Worm (Caenorhabditis elegans) whole organism, L1 larva: ENCODE data around the gene gna-1.

Source experiments
- C04F5.9 ChIP-seq: sonication (generic microtip); optimal IDR thresholded peaks from 2 replicates; lab custom pipeline; 2016; ENCODE audit warnings: missing genetic modification characterization, missing compliant biosample characterization
- C34B4.2 ChIP-seq: sonication (generic microtip); optimal IDR thresholded peaks from 2 replicates; lab custom pipeline; 2017; ENCODE audit warnings: mild to moderate bottlenecking, missing genetic modification characterization, missing compliant biosample characterization
- F16B12.6 ChIP-seq: fragments of 150-350 bp; optimal IDR thresholded peaks from 2 replicates; lab custom pipeline; 2014; ENCODE audit warnings: missing biosample characterization, missing genetic modification characterization
- Y116A8C.19 ChIP-seq: sonication (generic microtip); optimal IDR thresholded peaks from 2 replicates; lab custom pipeline; 2016; ENCODE audit warnings: missing compliant biosample characterization, missing genetic modification characterization, borderline replicate concordance
- aha-1 ChIP-seq: fragments of 150-350 bp; optimal IDR thresholded peaks from 2 replicates; lab custom pipeline; 2014; ENCODE audit warnings: missing biosample characterization, missing genetic modification characterization
- aly-2 ChIP-seq: fragments of 150-350 bp; optimal IDR thresholded peaks from 2 replicates; lab custom pipeline; 2014; ENCODE audit warnings: missing biosample characterization, missing genetic modification characterization
- ama-1 ChIP-seq: fragments of 150-350 bp; optimal IDR thresholded peaks from 2 replicates; lab custom pipeline; 2014
- blmp-1 ChIP-seq: fragments of 150-350 bp; optimal IDR thresholded peaks from 2 replicates; lab custom pipeline; 2014; ENCODE audit warnings: missing biosample characterization, missing genetic modification characterization
- ceh-63 ChIP-seq: fragments of 200-800 bp; sonication (Bioruptor generic); optimal IDR thresholded peaks from 2 replicates; lab custom pipeline; 2018; ENCODE audit warnings: mild to moderate bottlenecking, missing genetic modification characterization, missing compliant biosample characterization
- ceh-82 ChIP-seq, 3 experiments: fragments of 150-350 bp in 1 of 3; sonication (generic microtip) in 2 of 3; optimal IDR thresholded peaks; 2 replicates each; lab custom pipeline; 2014 to 2017; ENCODE audit warnings: missing biosample characterization in 3 of 3, missing genetic modification characterization in 3 of 3
- ceh-88 ChIP-seq: fragments of 200-800 bp; sonication (Bioruptor generic); IDR thresholded peaks from 2 replicates; pipeline ENCODE4 v1.3.6; 2022; ENCODE audit warnings: missing genetic modification characterization, missing compliant biosample characterization
- ceh-90 ChIP-seq: sonication (generic microtip); optimal IDR thresholded peaks from 2 replicates; lab custom pipeline; 2016; ENCODE audit warnings: missing genetic modification characterization, missing compliant biosample characterization
- efl-1 ChIP-seq, 4 experiments: fragments of 150-350 bp; optimal IDR thresholded peaks in 3 of 4; peaks in 1 of 4; 1 replicate in 1 of 4; 2 replicates in 3 of 4; lab custom pipeline; 2014; ENCODE audit warnings: missing biosample characterization in 2 of 4, missing genetic modification characterization in 2 of 4, missing genetic modification reagents in 2 of 4
- efl-3 ChIP-seq: fragments of 200-800 bp; sonication (Bioruptor generic); optimal IDR thresholded peaks from 2 replicates; lab custom pipeline; 2018; ENCODE audit warnings: mild to moderate bottlenecking, missing genetic modification characterization, missing compliant biosample characterization
- elt-3 ChIP-seq, 6 experiments: fragments of 150-350 bp in 1 of 6; sonication (generic microtip); optimal IDR thresholded peaks; 2 replicates each; lab custom pipeline; 2017 to 2018; ENCODE audit warnings: missing biosample characterization in 6 of 6, missing genetic modification characterization in 6 of 6, inconsistent platforms in 1 of 6
- ets-5 ChIP-seq: fragments of 200-800 bp; sonication (Bioruptor generic); IDR thresholded peaks from 2 replicates; pipeline ENCODE4 v1.3.6; 2022; ENCODE audit warnings: missing genetic modification characterization, missing compliant biosample characterization
- fkh-4 ChIP-seq: sonication (generic microtip); optimal IDR thresholded peaks from 2 replicates; lab custom pipeline; 2016; ENCODE audit warnings: missing compliant biosample characterization, missing genetic modification characterization, borderline replicate concordance
- fkh-8 ChIP-seq: sonication (generic microtip); optimal IDR thresholded peaks from 2 replicates; lab custom pipeline; 2016; ENCODE audit warnings: mild to moderate bottlenecking, missing genetic modification characterization, missing compliant biosample characterization
- fos-1 ChIP-seq: fragments of 150-350 bp; optimal IDR thresholded peaks from 2 replicates; lab custom pipeline; 2014; ENCODE audit warnings: missing biosample characterization, missing genetic modification characterization
- grh-1 ChIP-seq: fragments of 200-800 bp; sonication (Bioruptor generic); IDR thresholded peaks from 2 replicates; pipeline ENCODE4 v1.3.6; 2022; ENCODE audit warnings: missing genetic modification reagents, missing genetic modification characterization, missing compliant biosample characterization
- hlh-4 ChIP-seq: sonication (generic microtip); optimal IDR thresholded peaks from 2 replicates; lab custom pipeline; 2016; ENCODE audit warnings: mild to moderate bottlenecking, missing genetic modification characterization, missing compliant biosample characterization
- hpl-2 ChIP-seq: fragments of 150-350 bp; optimal IDR thresholded peaks from 2 replicates; lab custom pipeline; 2014; ENCODE audit warnings: missing biosample characterization, missing genetic modification reagents, missing genetic modification characterization
- irx-1 ChIP-seq: sonication (generic microtip); optimal IDR thresholded peaks from 2 replicates; lab custom pipeline; 2016; ENCODE audit warnings: missing genetic modification characterization, missing compliant biosample characterization
- jun-1 ChIP-seq: fragments of 150-350 bp; optimal IDR thresholded peaks from 2 replicates; lab custom pipeline; 2014; ENCODE audit warnings: missing biosample characterization, missing genetic modification reagents, missing genetic modification characterization
- lin-15B ChIP-seq: fragments of 150-350 bp; sonication (generic microtip); optimal IDR thresholded peaks from 3 replicates; lab custom pipeline; 2014; ENCODE audit warnings: missing biosample characterization, missing genetic modification characterization
- lin-35 ChIP-seq, 2 experiments: fragments of 150-350 bp; optimal IDR thresholded peaks; 2 replicates each; lab custom pipeline; 2014; ENCODE audit warnings: missing biosample characterization in 2 of 2, missing genetic modification characterization in 2 of 2, missing genetic modification reagents in 2 of 2
- lir-3 ChIP-seq: sonication (generic microtip); optimal IDR thresholded peaks from 2 replicates; lab custom pipeline; 2016; ENCODE audit warnings: mild to moderate bottlenecking, missing genetic modification characterization, moderate library complexity, missing compliant biosample characterization; ENCODE audit not compliant: poor library complexity
- mep-1 ChIP-seq: fragments of 150-350 bp; optimal IDR thresholded peaks from 2 replicates; lab custom pipeline; 2014; ENCODE audit warnings: missing biosample characterization, missing genetic modification characterization
- nhr-11 ChIP-seq: fragments of 150-350 bp; optimal IDR thresholded peaks from 2 replicates; lab custom pipeline; 2014; ENCODE audit warnings: missing biosample characterization, missing genetic modification characterization
- nhr-12 ChIP-seq: sonication (generic microtip); optimal IDR thresholded peaks from 2 replicates; lab custom pipeline; 2017; ENCODE audit warnings: missing biosample characterization, missing genetic modification characterization
- nhr-20 ChIP-seq: sonication (generic microtip); optimal IDR thresholded peaks from 2 replicates; lab custom pipeline; 2016; ENCODE audit warnings: mild to moderate bottlenecking, missing genetic modification characterization, missing compliant biosample characterization
- nhr-237 ChIP-seq: fragments of 150-350 bp; optimal IDR thresholded peaks from 2 replicates; lab custom pipeline; 2014; ENCODE audit warnings: missing biosample characterization, missing genetic modification characterization
- nhr-47 ChIP-seq: sonication (generic microtip); optimal IDR thresholded peaks from 2 replicates; lab custom pipeline; 2016; ENCODE audit warnings: mild to moderate bottlenecking, missing genetic modification characterization, moderate library complexity, missing compliant biosample characterization
- nhr-71 ChIP-seq: sonication (generic microtip); optimal IDR thresholded peaks from 2 replicates; lab custom pipeline; 2016; ENCODE audit warnings: mild to moderate bottlenecking, missing genetic modification characterization, moderate library complexity, missing compliant biosample characterization
- nhr-76 ChIP-seq: sonication (generic microtip); optimal IDR thresholded peaks from 2 replicates; lab custom pipeline; 2017; ENCODE audit warnings: missing biosample characterization, missing genetic modification characterization
- nhr-84 ChIP-seq: sonication (generic microtip); optimal IDR thresholded peaks from 2 replicates; lab custom pipeline; 2017; ENCODE audit warnings: missing biosample characterization, missing genetic modification characterization
- nhr-90 ChIP-seq: sonication (generic microtip); optimal IDR thresholded peaks from 2 replicates; lab custom pipeline; 2016; ENCODE audit warnings: mild to moderate bottlenecking, missing genetic modification characterization, missing compliant biosample characterization; ENCODE audit not compliant: poor library complexity
- pag-3 ChIP-seq: sonication (generic microtip); optimal IDR thresholded peaks from 2 replicates; lab custom pipeline; 2017; ENCODE audit warnings: missing genetic modification characterization, mild to moderate bottlenecking, missing compliant biosample characterization, antibody characterized with exemption, borderline replicate concordance; ENCODE audit not compliant: insufficient read depth
- pqm-1 ChIP-seq: sonication (generic microtip); optimal IDR thresholded peaks from 3 replicates; lab custom pipeline; 2017; ENCODE audit warnings: missing biosample characterization, missing genetic modification characterization
- rnt-1 ChIP-seq: sonication (generic microtip); optimal IDR thresholded peaks from 2 replicates; lab custom pipeline; 2016; ENCODE audit warnings: mild to moderate bottlenecking, missing genetic modification characterization, moderate library complexity, missing compliant biosample characterization
- skn-1 ChIP-seq: fragments of 150-350 bp; optimal IDR thresholded peaks from 2 replicates; lab custom pipeline; 2014; ENCODE audit warnings: missing biosample characterization, missing genetic modification characterization
- snpc-4 ChIP-seq: fragments of 150-350 bp; optimal IDR thresholded peaks from 2 replicates; lab custom pipeline; 2014; ENCODE audit warnings: missing biosample characterization, missing genetic modification characterization
- snu-23 ChIP-seq: sonication (generic microtip); optimal IDR thresholded peaks from 2 replicates; lab custom pipeline; 2016; ENCODE audit warnings: missing genetic modification characterization, missing compliant biosample characterization
- sup-37 ChIP-seq: fragments of 200-800 bp; sonication (Bioruptor generic); optimal IDR thresholded peaks from 2 replicates; lab custom pipeline; 2018; ENCODE audit warnings: mild to moderate bottlenecking, missing genetic modification characterization, missing compliant biosample characterization
- swsn-7 ChIP-seq: sonication (generic microtip); optimal IDR thresholded peaks from 2 replicates; lab custom pipeline; 2016; ENCODE audit warnings: missing genetic modification characterization, missing compliant biosample characterization
- tlp-1 ChIP-seq: fragments of 150-350 bp; optimal IDR thresholded peaks from 2 replicates; lab custom pipeline; 2014; ENCODE audit warnings: missing biosample characterization, missing genetic modification characterization
- unc-30 ChIP-seq: sonication (generic microtip); optimal IDR thresholded peaks from 2 replicates; lab custom pipeline; 2017; ENCODE audit warnings: missing biosample characterization, missing genetic modification characterization
- unc-62 ChIP-seq: fragments of 150-350 bp; optimal IDR thresholded peaks from 2 replicates; lab custom pipeline; 2014; ENCODE audit warnings: missing biosample characterization, missing genetic modification reagents, missing genetic modification characterization
- unc-86 ChIP-seq: sonication (generic microtip); optimal IDR thresholded peaks from 2 replicates; lab custom pipeline; 2016; ENCODE audit warnings: missing genetic modification characterization, missing compliant biosample characterization
- unc-98 ChIP-seq: fragments of 200-800 bp; sonication (Bioruptor generic); IDR thresholded peaks from 2 replicates; pipeline ENCODE4 v1.3.6; 2022; ENCODE audit warnings: missing genetic modification characterization, missing compliant biosample characterization
- vab-15 ChIP-seq: sonication (generic microtip); optimal IDR thresholded peaks from 2 replicates; lab custom pipeline; 2017; ENCODE audit warnings: missing genotype, mild to moderate bottlenecking, missing genetic modification characterization, missing compliant biosample characterization
- xbp-1 ChIP-seq: sonication (generic microtip); optimal IDR thresholded peaks from 2 replicates; lab custom pipeline; 2016; ENCODE audit warnings: missing genetic modification characterization, missing compliant biosample characterization
- zip-4 ChIP-seq: fragments of 200-800 bp; sonication (Bioruptor generic); optimal IDR thresholded peaks from 2 replicates; lab custom pipeline; 2018; ENCODE audit warnings: mild to moderate bottlenecking, missing genetic modification characterization, moderate library complexity, missing compliant biosample characterization

Gene gna-1

DNA sequence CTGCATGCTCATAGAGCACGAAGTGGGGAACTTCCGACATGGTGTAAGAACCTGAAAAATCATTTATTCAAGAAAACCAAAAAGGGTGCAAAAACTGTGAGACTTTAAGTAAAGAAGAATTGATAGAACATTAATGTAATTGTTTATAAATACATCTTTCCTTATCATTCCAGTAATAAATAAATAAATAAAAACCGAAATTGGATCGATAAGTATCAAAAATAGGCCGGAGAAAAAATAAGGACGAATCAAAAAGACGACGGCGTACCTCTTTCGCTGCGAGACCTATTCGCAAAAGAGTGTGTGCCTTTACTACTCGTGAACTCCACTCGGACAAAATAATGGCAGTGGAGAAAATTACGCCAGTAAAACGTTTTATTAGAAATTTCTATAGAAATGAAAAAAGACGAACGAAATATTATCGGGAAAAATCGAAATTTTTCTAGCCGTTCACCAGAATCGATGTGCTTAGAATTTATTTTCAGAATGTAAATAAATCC lies 33.0 kb upstream of the gna-1 start, which contains the start of gene nol-56:
TSS of gene nol-56 (minus strand) at position 51 of the 500 bp plus-strand sequence.
- peak; percentile 77 for TF ChIP-seq fkh-8 (tag; lab: Kevin White, UChicago)
- peak; percentile 91 for TF ChIP-seq nhr-20 (tag; lab: Kevin White, UChicago)
- peak; percentile 51 for TF ChIP-seq jun-1 (tag; lab: Kevin White, UChicago)
- no peak for TF ChIP-seq pag-3 (tag; lab: Kevin White, UChicago)
- no peak for TF ChIP-seq unc-30
- peak; percentile 75 for TF ChIP-seq ceh-90
- TF ChIP-seq nhr-237, result peak; percentile 28
- TF ChIP-seq efl-3 (GFP tag; lab: Kevin White, UChicago), result peak; percentile 43
- TF ChIP-seq sup-37 (GFP tag; lab: Kevin White, UChicago), result no peak
- peak; percentile 87 to 90 for TF ChIP-seq efl-1 (optimal IDR thresholded peaks at IDR 0.05; lab: Kevin White, UChicago)
- peak; percentile 84 to 98 for TF ChIP-seq efl-1 (GFP tag; optimal IDR thresholded peaks at IDR 0.05 in 1 of 2; lab: Kevin White, UChicago)
- TF ChIP-seq ceh-88 (GFP tag; lab: Robert Waterston, UW), result no peak; the same call in 1 of the 2 replicates
- no peak for TF ChIP-seq nhr-76 (tag; lab: Kevin White, UChicago)
- TF ChIP-seq pqm-1 (tag; lab: Kevin White, UChicago), result no peak
- TF ChIP-seq nhr-84 (tag; lab: Kevin White, UChicago), result no peak
- TF ChIP-seq ceh-82 (tag; optimal IDR thresholded peaks at IDR 0.05; lab: Kevin White, UChicago), result peak; percentile 72 to 82 (median 73)
- no peak for TF ChIP-seq aha-1
- TF ChIP-seq grh-1, result peak; percentile 70
- TF ChIP-seq ceh-63 (GFP tag; lab: Kevin White, UChicago), result no peak
- peak; percentile 43 for TF ChIP-seq fkh-4 (tag; lab: Kevin White, UChicago)
- peak; percentile 92 for TF ChIP-seq swsn-7 (tag; lab: Kevin White, UChicago)
- TF ChIP-seq rnt-1 (tag; lab: Kevin White, UChicago), result peak; percentile 95
- TF ChIP-seq snu-23 (GFP tag; lab: Kevin White, UChicago), result peak; percentile 92
- peak; percentile 75 for TF ChIP-seq skn-1 (tag; lab: Kevin White, UChicago)
- TF ChIP-seq lir-3 (tag; lab: Kevin White, UChicago), result peak; percentile 88
- peak; percentile 92 for TF ChIP-seq xbp-1 (tag; lab: Kevin White, UChicago)
- TF ChIP-seq elt-3 (tag; optimal IDR thresholded peaks at IDR 0.05; lab: Kevin White, UChicago), result peak in 2 of 6 experiments; percentile 44 to 47
- TF ChIP-seq ama-1, result no peak
- peak; percentile 78 for TF ChIP-seq irx-1 (tag; lab: Kevin White, UChicago)
- TF ChIP-seq unc-62 (GFP tag; lab: Kevin White, UChicago), result no peak
- peak; percentile 81 for TF ChIP-seq lin-15B (tag; lab: Kevin White, UChicago)
- peak; percentile 45 for TF ChIP-seq aly-2 (tag; lab: Kevin White, UChicago)
- TF ChIP-seq unc-98 (GFP tag; lab: Robert Waterston, UW), result no peak
- TF ChIP-seq nhr-12 (tag; lab: Kevin White, UChicago), result no peak
- peak; percentile 93 for TF ChIP-seq nhr-71 (tag; lab: Kevin White, UChicago)
- TF ChIP-seq C34B4.2 (tag; lab: Kevin White, UChicago), result no peak
- peak; percentile 74 for TF ChIP-seq C04F5.9 (tag; lab: Kevin White, UChicago)
- no peak for TF ChIP-seq hlh-4
- peak; percentile 85 for TF ChIP-seq blmp-1 (tag; lab: Kevin White, UChicago)
- no peak for TF ChIP-seq nhr-11 (tag; lab: Kevin White, UChicago)
- TF ChIP-seq unc-86 (tag; lab: Kevin White, UChicago), result peak; percentile 77
- no peak for TF ChIP-seq ets-5 (GFP tag; lab: Robert Waterston, UW)
- TF ChIP-seq fos-1 (tag; lab: Kevin White, UChicago), result peak; percentile 44
- peak; percentile 47 for TF ChIP-seq F16B12.6
- no peak for TF ChIP-seq tlp-1 (tag; lab: Kevin White, UChicago)
- peak; percentile 2 for TF ChIP-seq Y116A8C.19 (tag; lab: Kevin White, UChicago)
- peak; percentile 47 for TF ChIP-seq zip-4
- peak; percentile 88 to 91 for TF ChIP-seq lin-35 (GFP tag; optimal IDR thresholded peaks at IDR 0.05; lab: Kevin White, UChicago)
- peak; percentile 92 for TF ChIP-seq nhr-47 (tag; lab: Kevin White, UChicago)
- TF ChIP-seq snpc-4 (tag; lab: Kevin White, UChicago), result peak; percentile 69
- TF ChIP-seq hpl-2 (GFP tag; lab: Kevin White, UChicago), result peak; percentile 0
- TF ChIP-seq nhr-90 (tag; lab: Kevin White, UChicago), result peak; percentile 90
- no peak for TF ChIP-seq vab-15 (tag; lab: Kevin White, UChicago)
- TF ChIP-seq mep-1 (tag; lab: Kevin White, UChicago), result peak; percentile 97
